Worm (Caenorhabditis elegans) whole organism, mixed stage, embryonic: ENCODE measurements around the gene B0198.2.

ENCODE experiments used
- blmp-1 ChIP-seq: fragments of 150-350 bp; optimal IDR thresholded peaks from 2 replicates; lab custom pipeline; 2014; ENCODE audit warnings: missing biosample characterization, missing genetic modification characterization
- ces-1 ChIP-seq: fragments of 150-350 bp; optimal IDR thresholded peaks from 2 replicates; lab custom pipeline; 2014; ENCODE audit warnings: missing biosample characterization, missing genetic modification reagents, missing genetic modification characterization
- drap-1 ChIP-seq: fragments of 200-800 bp; sonication (Bioruptor generic); optimal IDR thresholded peaks from 3 replicates; lab custom pipeline; 2018; ENCODE audit warnings: mild to moderate bottlenecking, missing genetic modification characterization, missing compliant biosample characterization
- lin-13 ChIP-seq: fragments of 150-350 bp; optimal IDR thresholded peaks from 2 replicates; lab custom pipeline; 2014; ENCODE audit warnings: missing biosample characterization, missing genetic modification characterization
- nhr-237 ChIP-seq: fragments of 150-350 bp; optimal IDR thresholded peaks from 2 replicates; lab custom pipeline; 2014; ENCODE audit warnings: missing biosample characterization, missing genetic modification characterization
- unc-39 ChIP-seq: fragments of 150-350 bp; optimal IDR thresholded peaks from 2 replicates; lab custom pipeline; 2014; ENCODE audit warnings: missing biosample characterization, missing genetic modification characterization
- unc-62 ChIP-seq: fragments of 150-350 bp; optimal IDR thresholded peaks from 2 replicates; lab custom pipeline; 2014; ENCODE audit warnings: missing biosample characterization, missing genetic modification reagents, missing genetic modification characterization
- ztf-11 ChIP-seq: fragments of 150-350 bp; optimal IDR thresholded peaks from 2 replicates; lab custom pipeline; 2014; ENCODE audit warnings: missing biosample characterization, missing genetic modification characterization

DNA sequence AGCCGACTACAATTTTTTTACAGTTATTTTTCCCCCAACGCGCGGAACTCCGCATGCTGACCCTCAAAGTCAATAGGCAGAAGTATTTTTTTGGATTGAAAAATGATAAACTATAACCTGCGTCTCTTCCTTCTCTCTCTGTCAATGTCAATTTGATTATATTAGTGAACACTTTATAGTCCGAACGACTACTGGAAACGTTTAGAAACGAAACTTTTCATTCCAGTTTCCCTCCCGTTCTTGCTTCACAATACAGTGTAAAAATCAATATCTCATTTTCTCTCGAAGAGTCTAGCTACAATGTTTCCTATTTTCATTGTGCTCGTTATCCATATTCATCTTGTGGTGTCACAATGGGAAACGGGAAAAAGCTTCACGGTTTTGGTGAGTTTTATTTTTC lies 42.7 kb downstream of the B0198.2 start, which contains the start of gene lgc-24:
- TF ChIP-seq drap-1 (GFP tag; lab: Kevin White, UChicago) (no peak), ces-1 (no peak), unc-39 (tag; lab: Kevin White, UChicago) (no peak), ztf-11 (tag; lab: Kevin White, UChicago) (no peak), nhr-237 (tag; lab: Kevin White, UChicago) (no peak), unc-62 (GFP tag; lab: Kevin White, UChicago) (no peak), lin-13 (tag; lab: Kevin White, UChicago) (no peak), blmp-1 (tag; lab: Kevin White, UChicago) (no peak)
